Worm (Caenorhabditis elegans) whole organism, L3 larva: ENCODE data around the gene T15B7.15.

ENCODE experiments used
- lin-15B ChIP-seq: fragments of 150-350 bp; optimal IDR thresholded peaks from 2 replicates; lab custom pipeline; 2014; ENCODE audit warnings: missing biosample characterization, missing genetic modification characterization
- lsy-12 ChIP-seq: sonication (generic microtip); optimal IDR thresholded peaks from 2 replicates; lab custom pipeline; 2016; ENCODE audit warnings: mild to moderate bottlenecking, missing genetic modification characterization, missing compliant biosample characterization
- nhr-11 ChIP-seq: fragments of 150-350 bp; optimal IDR thresholded peaks from 2 replicates; lab custom pipeline; 2014; ENCODE audit warnings: missing biosample characterization, missing genetic modification characterization
- nhr-12 ChIP-seq: fragments of 150-350 bp; optimal IDR thresholded peaks from 2 replicates; lab custom pipeline; 2014; ENCODE audit warnings: missing biosample characterization, missing genetic modification characterization
- nhr-67 ChIP-seq: fragments of 150-350 bp; optimal IDR thresholded peaks from 2 replicates; lab custom pipeline; 2014; ENCODE audit warnings: missing biosample characterization, missing genetic modification characterization
- nhr-77 ChIP-seq: fragments of 150-350 bp; optimal IDR thresholded peaks from 2 replicates; lab custom pipeline; 2014; ENCODE audit warnings: missing biosample characterization, missing genetic modification characterization
- tbx-2 ChIP-seq: sonication (generic microtip); optimal IDR thresholded peaks from 2 replicates; lab custom pipeline; 2016; ENCODE audit warnings: mild to moderate bottlenecking, missing genetic modification characterization, missing compliant biosample characterization
- ztf-11 ChIP-seq: fragments of 150-350 bp; optimal IDR thresholded peaks from 2 replicates; lab custom pipeline; 2014; ENCODE audit warnings: missing biosample characterization, missing genetic modification characterization

ce11 chrV:6799564-6799963 is 38.9 kb downstream of the T15B7.15 start, which contains the start of gene dmsr-9:
- TF ChIP-seq nhr-11 (tag; lab: Kevin White, UChicago) = no peak
- no peak for TF ChIP-seq ztf-11 (tag; lab: Kevin White, UChicago)
- TF ChIP-seq nhr-77 = no peak
- TF ChIP-seq nhr-67 = no peak
- no peak for TF ChIP-seq lin-15B
- TF ChIP-seq tbx-2 (tag; lab: Kevin White, UChicago) = no peak
- TF ChIP-seq nhr-12 (tag; lab: Kevin White, UChicago) = no peak
- TF ChIP-seq lsy-12 (tag; lab: Kevin White, UChicago) = no peak
